Worm (Caenorhabditis elegans) whole organism, dauer: ENCODE measurements around the gene T05G5.4.

ENCODE experiments used
- unc-62 ChIP-seq: sonication (generic microtip); optimal IDR thresholded peaks from 2 replicates; lab custom pipeline; 2017; ENCODE audit warnings: missing biosample characterization, missing genetic modification reagents, missing genetic modification characterization

Gene T05G5.4

DNA sequence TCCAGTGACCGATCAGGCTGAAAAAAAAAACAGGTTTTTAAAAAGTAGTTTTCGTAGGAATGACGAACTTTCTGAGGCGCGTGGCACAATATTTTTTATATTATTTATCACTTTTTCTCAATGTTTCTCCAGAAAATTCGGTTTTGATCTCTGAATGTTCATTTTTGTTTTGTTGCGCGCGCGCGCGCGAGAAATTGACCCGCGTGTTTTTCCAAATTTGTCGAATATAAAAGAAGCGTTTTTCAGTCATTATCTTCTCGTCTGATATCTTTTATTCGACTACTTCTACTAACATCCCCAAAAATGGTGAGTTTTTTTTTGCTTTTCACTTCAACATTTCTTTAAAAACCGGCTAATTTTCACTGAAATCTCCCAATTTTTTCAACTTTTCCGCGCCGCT, 10.1 kb downstream of the T05G5.4 start, which contains the start of gene rmd-1:
Gene rmd-1 (plus strand): TSS at position 247 of the 400 bp plus-strand sequence.
- TF ChIP-seq unc-62 (GFP tag; lab: Kevin White, UChicago): no peak

DNA sequence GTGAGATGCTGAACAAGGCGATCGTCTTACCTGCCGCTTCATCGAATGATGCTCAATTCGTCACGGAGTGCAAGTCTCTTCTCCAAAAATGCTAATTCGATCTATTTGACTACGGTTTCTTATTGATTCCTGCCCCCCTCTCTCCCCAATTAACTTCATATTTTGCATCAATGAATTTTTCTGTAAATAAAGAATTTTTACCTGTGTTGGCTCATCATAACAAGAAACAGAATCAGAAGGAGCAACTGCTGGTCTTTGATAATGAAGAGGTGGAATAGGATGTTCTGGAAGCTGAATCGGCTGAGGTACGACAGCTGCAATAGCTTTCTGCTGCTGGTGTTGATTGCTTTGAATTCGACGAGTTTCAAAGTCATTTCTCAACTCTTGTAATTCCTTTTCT, 11.4 kb downstream of the T05G5.4 start:
- TF ChIP-seq unc-62 (GFP tag; lab: Kevin White, UChicago): no peak

DNA sequence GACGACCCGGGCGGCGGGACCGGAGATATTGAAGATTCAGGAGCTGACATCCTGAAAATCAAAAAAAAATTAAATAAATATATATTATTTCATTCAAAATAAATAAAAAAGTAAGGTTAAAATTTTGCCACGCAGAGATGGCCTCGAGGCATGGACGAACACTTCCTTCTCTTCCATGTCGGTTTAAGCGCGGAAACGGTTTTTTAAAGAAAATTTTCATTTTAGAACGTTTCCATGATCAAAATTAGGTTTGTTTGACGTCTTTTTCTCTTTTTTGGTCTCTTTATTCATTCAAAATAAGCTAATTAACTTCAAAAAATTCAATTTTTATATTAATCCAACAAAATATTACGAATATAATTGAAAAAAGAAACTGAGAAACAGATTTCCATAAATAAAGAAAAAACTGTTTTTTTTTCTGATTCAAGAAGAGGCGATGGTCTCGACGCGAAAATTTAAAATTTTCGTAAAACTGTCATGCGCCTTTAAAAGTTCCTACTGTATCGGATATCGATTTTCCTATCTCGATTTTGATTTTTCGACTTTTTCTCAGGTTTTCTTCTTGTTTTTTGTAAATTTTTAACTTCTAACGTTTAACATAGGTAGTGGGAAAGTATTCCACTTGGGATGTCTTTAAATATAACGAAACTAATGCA, 13.5 kb downstream of the T05G5.4 start, which contains the start of gene gcc-2:
Gene gcc-2 (minus strand): TSS at position 51 of the 656 bp plus-strand sequence.
- no peak for TF ChIP-seq unc-62 (GFP tag; lab: Kevin White, UChicago)

DNA sequence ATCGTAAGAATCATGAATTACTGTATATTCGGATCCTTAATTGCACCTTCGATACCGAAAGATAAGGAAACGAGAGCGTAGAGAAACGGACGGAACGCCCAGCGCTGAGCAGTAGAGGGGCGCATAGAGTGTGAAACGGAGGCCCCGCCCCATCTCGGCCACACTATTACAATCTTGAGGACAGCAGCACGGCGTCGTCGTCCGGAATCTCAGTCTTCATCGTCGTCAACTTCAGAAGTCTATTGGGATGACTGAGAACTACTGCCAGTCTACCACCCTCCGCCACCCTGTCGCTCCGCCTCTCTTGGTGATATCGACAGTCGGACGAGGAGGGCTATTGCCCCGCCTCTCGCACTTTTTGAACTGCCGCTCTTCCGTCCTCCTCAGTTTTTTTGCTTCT, 16.0 kb downstream of the T05G5.4 start:
- TF ChIP-seq unc-62 (GFP tag; lab: Kevin White, UChicago): no peak

DNA sequence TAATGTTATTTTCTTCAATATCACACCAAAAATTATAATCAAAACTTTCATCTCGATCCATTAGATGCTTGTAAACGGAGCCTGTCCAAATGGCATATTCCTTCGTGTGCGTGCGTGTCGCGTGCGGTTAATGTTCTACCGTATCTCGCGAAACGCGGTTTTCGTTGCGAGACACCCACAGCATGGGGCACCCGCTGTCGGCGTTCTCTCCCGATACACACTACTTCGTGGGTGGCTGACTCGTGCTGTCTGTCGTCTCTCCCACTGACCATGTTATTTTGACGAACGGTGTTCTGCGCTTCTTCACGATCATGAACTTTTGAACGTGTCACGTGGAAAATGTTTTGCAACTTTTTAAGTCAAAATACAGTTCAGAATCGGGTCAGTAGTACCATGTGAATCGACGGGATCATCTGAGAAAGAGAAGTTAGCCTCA, 16.7 kb downstream of the T05G5.4 start:
- TF ChIP-seq unc-62 (GFP tag; lab: Kevin White, UChicago): no peak

DNA sequence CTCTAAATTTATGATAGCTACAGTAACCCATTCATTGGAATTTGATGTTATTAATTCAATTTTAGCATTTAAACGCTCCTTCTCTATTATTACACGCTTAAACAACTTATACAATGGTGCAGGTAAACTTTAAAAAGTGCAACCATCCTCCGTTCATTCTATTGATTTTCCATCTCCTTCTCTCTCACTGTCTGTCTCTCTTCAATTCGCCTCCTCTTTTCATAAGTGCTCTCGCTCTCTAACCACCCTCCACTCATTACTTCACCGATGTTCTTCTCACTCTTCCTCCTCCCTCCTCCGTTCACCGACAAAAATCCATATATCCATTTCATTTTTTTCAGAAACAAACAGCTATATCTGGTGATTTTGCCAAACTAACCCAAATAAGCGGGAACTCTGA, 17.4 kb downstream of the T05G5.4 start, which contains the start of gene cbp-1:
Gene cbp-1 (plus strand): TSS at position 335 of the 400 bp plus-strand sequence.
- no peak for TF ChIP-seq unc-62 (GFP tag; lab: Kevin White, UChicago)

DNA sequence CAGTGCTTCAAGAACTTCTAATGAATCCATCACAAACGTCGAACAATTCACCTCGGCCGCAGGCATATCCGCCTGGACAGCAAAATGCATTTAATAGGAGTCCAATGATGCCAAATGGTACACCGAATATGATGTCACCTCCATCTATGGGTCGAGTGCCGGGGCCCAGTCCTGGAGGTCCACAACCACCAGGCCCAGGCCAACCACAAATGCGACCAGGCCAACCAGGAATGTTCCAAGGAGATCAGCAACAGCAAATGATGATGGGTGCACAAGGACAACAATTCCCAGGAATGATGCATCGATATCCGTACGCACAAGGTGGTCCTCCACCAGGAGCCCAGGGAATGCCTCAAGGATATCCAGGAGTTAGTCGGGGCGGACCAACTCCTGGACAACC, 18.4 kb downstream of the T05G5.4 start:
- TF ChIP-seq unc-62 (GFP tag; lab: Kevin White, UChicago): no peak

DNA sequence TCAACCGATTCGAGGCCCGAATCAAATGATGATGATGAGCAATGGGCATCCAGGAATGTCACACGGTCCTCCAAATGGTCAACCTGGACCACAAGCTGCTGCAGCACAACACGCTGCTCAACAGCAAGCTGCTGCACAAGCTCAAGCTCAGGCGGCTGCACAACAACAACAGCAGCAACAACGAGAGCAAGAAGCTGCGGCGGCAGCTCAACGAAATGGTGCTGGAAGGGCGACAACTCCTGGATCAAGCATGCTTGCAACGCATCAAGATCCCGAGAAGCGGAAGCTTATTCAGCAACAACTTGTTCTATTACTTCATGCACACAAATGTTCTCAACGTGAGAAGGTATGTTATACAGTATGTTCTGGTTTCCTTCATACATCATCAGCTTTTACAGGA, 19.3 kb downstream of the T05G5.4 start:
- no peak for TF ChIP-seq unc-62 (GFP tag; lab: Kevin White, UChicago)

DNA sequence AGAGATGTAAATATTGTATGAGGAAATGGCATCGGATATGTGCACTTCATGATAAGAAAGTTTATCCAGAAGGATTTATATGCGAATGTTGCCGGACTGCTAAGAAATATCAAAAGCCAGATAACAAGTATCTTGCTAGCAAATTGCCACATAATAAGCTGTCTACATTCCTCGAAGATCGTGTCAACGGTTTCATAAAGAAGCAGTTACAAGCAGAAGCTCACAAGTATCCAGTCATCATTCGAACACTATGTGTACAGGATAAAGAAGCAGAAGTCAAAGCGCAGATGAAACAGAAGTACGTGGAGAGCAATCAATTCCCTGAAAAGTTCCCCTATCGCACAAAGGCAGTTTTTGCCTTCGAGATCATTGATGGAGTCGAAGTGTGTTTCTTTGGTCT, 21.9 kb downstream of the T05G5.4 start:
- TF ChIP-seq unc-62 (GFP tag; lab: Kevin White, UChicago): no peak

DNA sequence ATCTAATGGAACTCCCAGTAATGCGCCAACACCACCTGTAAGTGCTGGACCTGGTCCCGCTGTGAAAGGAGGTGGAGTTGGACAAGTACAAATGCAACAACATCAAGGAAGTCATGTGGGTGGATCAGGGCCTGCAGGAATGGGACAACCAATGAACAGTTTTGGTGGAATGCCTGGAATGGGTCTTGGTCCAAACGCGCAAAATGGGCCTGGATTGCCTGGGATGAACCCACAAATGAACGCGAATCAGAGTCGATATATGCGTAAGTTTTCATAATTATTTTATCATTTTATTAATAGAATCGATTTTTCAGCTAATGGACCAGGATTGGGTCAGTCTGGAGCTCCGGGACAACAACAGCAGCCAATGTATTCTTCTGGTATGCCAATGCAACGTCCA, 23.7 kb downstream of the T05G5.4 start:
- no peak for TF ChIP-seq unc-62 (GFP tag; lab: Kevin White, UChicago)

DNA sequence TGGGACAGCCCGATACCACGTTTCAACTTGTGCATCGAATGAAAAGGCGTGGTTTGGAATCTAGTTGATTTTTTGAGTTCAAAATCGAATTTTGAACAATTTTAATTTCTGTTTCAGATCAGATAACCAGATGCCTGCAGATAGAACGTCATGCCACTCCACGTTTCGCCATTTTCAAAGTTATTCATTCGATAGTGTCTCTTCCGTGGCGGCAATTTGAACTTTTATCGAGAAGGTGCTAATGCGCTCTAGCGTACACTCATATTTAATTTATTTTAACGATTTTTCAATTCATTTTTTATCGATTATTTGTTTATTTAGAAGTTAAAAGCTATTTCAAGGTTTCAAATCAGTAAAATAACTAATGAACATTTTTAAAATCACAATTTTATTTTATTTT, 27.2 kb downstream of the T05G5.4 start:
- TF ChIP-seq unc-62 (GFP tag; lab: Kevin White, UChicago): no peak

DNA sequence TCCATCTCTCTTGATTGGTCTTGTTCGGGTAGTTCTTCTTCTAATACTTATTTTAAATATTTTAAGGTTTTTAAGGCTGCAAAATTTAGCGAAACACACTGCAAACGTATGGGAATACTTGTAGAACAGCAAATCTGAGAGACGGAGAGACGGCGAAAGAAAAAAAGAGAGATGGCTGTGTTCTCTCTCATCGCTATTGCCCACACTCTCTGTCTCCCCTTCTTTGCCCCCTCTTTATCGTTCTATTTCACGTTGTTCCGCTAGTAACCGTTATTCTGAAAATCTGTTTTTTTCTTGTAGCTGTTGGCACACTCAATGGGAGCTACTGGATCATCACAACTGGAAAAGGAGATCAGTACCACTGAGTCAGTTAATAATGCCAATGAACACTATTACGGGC, 27.6 kb downstream of the T05G5.4 start, which contains the start of gene usp-46:
Gene usp-46 (plus strand): TSS at position 301 of the 400 bp plus-strand sequence.
- TF ChIP-seq unc-62 (GFP tag; lab: Kevin White, UChicago): no peak

DNA sequence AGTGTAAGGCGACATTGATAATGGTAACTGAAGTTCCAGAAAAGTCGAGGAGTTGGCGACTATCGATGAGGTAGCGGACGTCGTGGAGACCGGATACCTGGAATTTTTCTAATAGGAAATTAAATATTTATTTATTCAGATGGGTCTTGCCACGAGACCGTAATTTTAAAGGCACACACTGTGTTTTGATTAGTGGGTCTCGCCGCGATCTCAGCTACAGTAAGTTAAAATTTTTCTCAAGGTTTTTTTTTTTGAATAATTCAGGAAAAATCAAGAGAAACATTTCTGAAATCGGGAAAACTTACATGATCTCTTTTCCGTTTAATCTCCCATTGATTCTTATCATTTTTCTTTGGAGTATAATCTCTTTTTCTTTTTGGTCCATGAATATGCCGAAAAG, 30.3 kb downstream of the T05G5.4 start:
- TF ChIP-seq unc-62 (GFP tag; lab: Kevin White, UChicago): no peak

DNA sequence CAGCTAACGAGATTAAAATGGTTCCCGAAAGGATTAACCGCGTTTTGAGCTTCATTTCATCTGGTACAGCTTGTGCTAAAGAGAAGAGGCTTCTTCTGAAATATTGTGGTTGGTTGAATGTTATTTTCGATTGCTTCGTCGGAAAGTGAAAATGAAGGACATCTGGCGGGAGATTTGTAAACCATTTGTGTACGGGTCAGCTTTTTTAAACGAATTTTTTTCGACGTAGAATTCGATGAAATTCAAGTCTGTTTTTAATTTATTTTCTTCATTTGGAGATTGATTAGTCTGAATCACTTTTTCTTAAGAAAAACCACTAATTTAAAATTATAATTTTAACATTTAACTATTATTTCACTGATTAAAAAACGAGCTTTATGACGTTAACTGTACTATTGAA, 31.5 kb downstream of the T05G5.4 start, which contains the start of gene sqv-3:
Gene sqv-3 (minus strand): TSS at position 101 of the 400 bp plus-strand sequence.
- no peak for TF ChIP-seq unc-62 (GFP tag; lab: Kevin White, UChicago)

DNA sequence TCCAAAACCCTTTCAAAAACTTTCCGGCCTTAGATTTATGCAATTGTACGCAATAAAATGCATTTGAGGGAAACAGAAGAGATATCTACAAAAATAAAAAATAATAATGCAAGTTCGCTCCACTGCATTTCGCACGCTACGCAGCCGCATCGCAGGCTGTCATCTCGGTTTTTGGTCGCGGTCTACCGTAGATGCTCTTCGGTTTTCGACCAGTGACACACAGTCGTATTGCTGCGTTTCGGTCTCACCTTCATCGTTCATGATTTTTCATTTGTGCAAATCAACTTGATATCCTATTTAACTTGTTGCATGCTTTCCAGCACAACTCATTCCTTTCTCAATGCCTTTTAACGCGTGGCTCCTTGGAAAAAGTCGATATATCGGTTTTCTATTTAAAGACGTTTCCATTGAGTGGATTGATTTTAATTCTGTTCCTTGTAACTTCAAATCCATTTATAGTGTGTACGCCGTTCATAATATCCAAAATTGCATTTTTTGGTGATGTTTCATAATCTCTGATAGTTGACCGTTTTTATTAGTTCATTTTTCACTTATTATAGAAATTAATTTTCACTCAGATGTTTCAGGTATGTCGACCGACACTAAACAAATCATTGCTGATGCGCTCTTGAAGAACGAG, 32.1 kb downstream of the T05G5.4 start, which contains the start of gene vha-1:
Gene vha-1 (plus strand): TSS at position 590 of the 640 bp plus-strand sequence.
- TF ChIP-seq unc-62 (GFP tag; lab: Kevin White, UChicago): no peak

DNA sequence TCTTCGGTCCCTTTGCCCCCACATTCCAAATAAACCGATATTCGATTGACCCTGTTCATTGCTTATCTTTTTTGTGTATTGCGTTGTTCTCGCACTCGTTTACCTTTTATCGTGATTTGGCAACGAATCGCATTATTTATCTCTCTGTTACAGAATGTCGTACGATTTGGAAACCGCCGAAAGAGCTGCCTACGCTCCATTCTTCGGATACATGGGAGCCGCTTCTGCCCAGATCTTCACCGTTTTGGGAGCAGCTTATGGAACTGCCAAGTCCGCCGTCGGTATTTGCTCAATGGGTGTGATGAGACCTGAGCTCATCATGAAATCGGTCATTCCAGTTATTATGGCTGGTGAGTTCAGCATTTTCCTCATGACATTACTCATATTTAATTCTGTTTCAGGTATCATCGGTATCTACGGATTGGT, 33.3 kb downstream of the T05G5.4 start, which contains the start of gene vha-2:
Gene vha-2 (plus strand): TSS at position 154 of the 426 bp plus-strand sequence.
- TF ChIP-seq unc-62 (GFP tag; lab: Kevin White, UChicago): no peak
